Comparison of ENCODE assay signal across 2 worm cellular contexts in the genomic region with DNA sequence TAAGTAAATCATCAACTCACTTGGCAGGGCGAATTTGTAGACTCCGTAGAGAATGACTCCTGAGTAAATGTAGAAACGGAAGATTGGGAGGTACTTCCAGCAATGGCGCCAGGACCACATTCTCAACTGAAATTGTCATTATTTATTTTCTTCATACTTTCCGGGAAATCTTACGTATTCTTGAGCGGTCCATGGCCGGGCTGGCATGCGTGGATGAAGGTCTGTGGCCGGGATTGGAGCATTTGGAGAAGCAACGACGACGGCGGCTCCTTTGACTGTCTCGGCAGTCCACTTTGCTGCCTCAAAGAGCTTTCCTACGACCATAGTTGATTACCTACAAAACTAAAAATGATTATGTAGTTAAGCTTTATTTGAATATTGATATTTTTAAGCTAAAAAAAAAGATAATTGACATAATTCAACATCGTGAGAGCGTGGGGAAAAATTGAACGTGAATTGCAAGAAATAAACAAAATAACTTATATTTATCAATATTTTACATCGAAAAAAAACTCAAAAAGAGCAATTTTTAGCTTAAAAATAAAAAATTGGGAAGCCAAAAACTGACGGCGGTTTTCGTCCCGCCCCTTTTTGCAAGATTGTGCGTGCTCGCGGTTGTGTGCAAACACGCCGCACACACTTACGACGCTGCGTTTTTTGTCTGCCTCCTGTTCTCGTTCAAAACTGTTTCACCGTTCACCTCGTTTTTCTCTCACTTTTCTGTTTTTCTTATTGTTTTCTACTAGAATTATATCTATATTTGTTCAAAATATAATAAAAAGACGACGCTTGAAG.
A peak's percentile ranks its signal among the peaks of the same experiment; 100 is the strongest.
TF ChIP-seq lines count a peak whose summit lies in the region.

ril-1 (minus strand) TSS at position 342 of the 795 bp plus-strand sequence.

TF ChIP-seq in whole organism, L1 larva, 84 proteins besides CTCF, POLR2A, EP300 and RAD21 (continued from another document):
- TF ChIP-seq C16A3.4 (tag; optimal IDR thresholded peaks at IDR 0.05; lab: Kevin White, UChicago) (peak; percentile 53), fkh-8 (tag; optimal IDR thresholded peaks at IDR 0.05; lab: Kevin White, UChicago) (peak; percentile 34), nhr-76 (tag; optimal IDR thresholded peaks at IDR 0.05; lab: Kevin White, UChicago) (no peak), mef-2 (tag; optimal IDR thresholded peaks at IDR 0.05; lab: Kevin White, UChicago) (no peak), nhr-11 (tag; optimal IDR thresholded peaks at IDR 0.05; lab: Kevin White, UChicago) (no peak), nhr-28 (tag; optimal IDR thresholded peaks at IDR 0.05; lab: Kevin White, UChicago) (no peak), ceh-88 (GFP tag; IDR thresholded peaks at IDR 0.05; lab: Robert Waterston, UW) (no peak), F16B12.6 (tag; optimal IDR thresholded peaks at IDR 0.05; lab: Kevin White, UChicago) (no peak), aha-1 (tag; optimal IDR thresholded peaks at IDR 0.05; lab: Kevin White, UChicago) (no peak), swsn-7 (tag; optimal IDR thresholded peaks at IDR 0.05; lab: Kevin White, UChicago) (peak; percentile 21), nhr-47 (tag; optimal IDR thresholded peaks at IDR 0.05; lab: Kevin White, UChicago) (peak; percentile 38), vab-15 (tag; optimal IDR thresholded peaks at IDR 0.05; lab: Kevin White, UChicago) (no peak), Y116A8C.19 (tag; optimal IDR thresholded peaks at IDR 0.05; lab: Kevin White, UChicago; ENCODE audit: borderline replicate concordance) (no peak), unc-130 (tag; optimal IDR thresholded peaks at IDR 0.05; lab: Kevin White, UChicago) (peak; percentile 14), sup-37 (GFP tag; optimal IDR thresholded peaks at IDR 0.05; lab: Kevin White, UChicago) (no peak), aly-2 (tag; optimal IDR thresholded peaks at IDR 0.05; lab: Kevin White, UChicago) (no peak), ets-5 (GFP tag; IDR thresholded peaks at IDR 0.05; lab: Robert Waterston, UW) (no peak), blmp-1 (tag; optimal IDR thresholded peaks at IDR 0.05; lab: Kevin White, UChicago) (no peak), lsy-2 (tag; optimal IDR thresholded peaks at IDR 0.05; lab: Kevin White, UChicago) (peak; percentile 27 to 58), lin-13 (GFP tag; optimal IDR thresholded peaks at IDR 0.05; lab: Kevin White, UChicago) (no peak), nhr-85 (tag; lab: Kevin White, UChicago) (peak; percentile 67), ceh-90 (tag; optimal IDR thresholded peaks at IDR 0.05; lab: Kevin White, UChicago) (no peak), lin-15B (tag; optimal IDR thresholded peaks at IDR 0.05; lab: Kevin White, UChicago) (no peak), elt-3 (tag; optimal IDR thresholded peaks at IDR 0.05; lab: Kevin White, UChicago) (no peak), C34B4.2 (tag; optimal IDR thresholded peaks at IDR 0.05; lab: Kevin White, UChicago) (no peak), skn-1 (tag; optimal IDR thresholded peaks at IDR 0.05; lab: Kevin White, UChicago) (peak; percentile 40), grh-1 (GFP tag; IDR thresholded peaks at IDR 0.05; lab: Robert Waterston, UW) (no peak), alr-1 (tag; optimal IDR thresholded peaks at IDR 0.05; lab: Kevin White, UChicago; ENCODE audit: borderline replicate concordance) (no peak), snpc-4 (tag; optimal IDR thresholded peaks at IDR 0.05; lab: Kevin White, UChicago) (no peak), xbp-1 (tag; optimal IDR thresholded peaks at IDR 0.05; lab: Kevin White, UChicago) (peak; percentile 15), lin-14 (GFP tag; optimal IDR thresholded peaks at IDR 0.05; lab: Kevin White, UChicago) (no peak), ceh-82 (tag; optimal IDR thresholded peaks at IDR 0.05; lab: Kevin White, UChicago) (peak; percentile 2 to 40 (median 32)), efl-1 (optimal IDR thresholded peaks at IDR 0.05; lab: Kevin White, UChicago) (peak; percentile 38 to 41), efl-1 (GFP tag; optimal IDR thresholded peaks at IDR 0.05 in 1 of 2; lab: Kevin White, UChicago) (peak; percentile 6 to 85), zag-1 (tag; optimal IDR thresholded peaks at IDR 0.05; lab: Kevin White, UChicago) (no peak), dsc-1 (tag; optimal IDR thresholded peaks at IDR 0.05; lab: Kevin White, UChicago) (peak; percentile 10), snu-23 (GFP tag; optimal IDR thresholded peaks at IDR 0.05; lab: Kevin White, UChicago) (peak; percentile 50), unc-62 (GFP tag; optimal IDR thresholded peaks at IDR 0.05; lab: Kevin White, UChicago) (no peak), irx-1 (tag; optimal IDR thresholded peaks at IDR 0.05; lab: Kevin White, UChicago) (no peak), ces-1 (GFP tag; optimal IDR thresholded peaks at IDR 0.05; lab: Kevin White, UChicago) (no peak), lin-35 (GFP tag; optimal IDR thresholded peaks at IDR 0.05; lab: Kevin White, UChicago) (peak; percentile 23 to 57), mdl-1 (tag; optimal IDR thresholded peaks at IDR 0.05; lab: Kevin White, UChicago) (peak in 1 of 2 experiments; percentile 8), nhr-237 (tag; optimal IDR thresholded peaks at IDR 0.05; lab: Kevin White, UChicago) (no peak), fos-1 (tag; optimal IDR thresholded peaks at IDR 0.05; lab: Kevin White, UChicago) (no peak), ztf-4 (tag; optimal IDR thresholded peaks at IDR 0.05; lab: Kevin White, UChicago) (no peak), nhr-77 (tag; optimal IDR thresholded peaks at IDR 0.05; lab: Kevin White, UChicago) (no peak), tlp-1 (tag; optimal IDR thresholded peaks at IDR 0.05; lab: Kevin White, UChicago) (no peak), nhr-71 (tag; optimal IDR thresholded peaks at IDR 0.05; lab: Kevin White, UChicago) (peak; percentile 55), nhr-20 (tag; optimal IDR thresholded peaks at IDR 0.05; lab: Kevin White, UChicago) (peak; percentile 25), tbx-2 (tag; optimal IDR thresholded peaks at IDR 0.05; lab: Kevin White, UChicago) (peak; percentile 5), fkh-4 (tag; optimal IDR thresholded peaks at IDR 0.05; lab: Kevin White, UChicago; ENCODE audit: borderline replicate concordance) (no peak), C04F5.9 (tag; optimal IDR thresholded peaks at IDR 0.05; lab: Kevin White, UChicago) (no peak), isw-1 (GFP tag; IDR thresholded peaks at IDR 0.05; lab: Robert Waterston, UW) (no peak), pqm-1 (tag; optimal IDR thresholded peaks at IDR 0.05; lab: Kevin White, UChicago) (no peak)

TF ChIP-seq in whole organism, young adult, 124 proteins besides CTCF, POLR2A, EP300 and RAD21 (continued from another document):
- TF ChIP-seq B0035.1 (tag; optimal IDR thresholded peaks at IDR 0.05; lab: Kevin White, UChicago) (no peak), attf-5 (GFP tag; optimal IDR thresholded peaks at IDR 0.05; lab: Kevin White, UChicago) (peak; percentile 81), nfya-1 (tag; optimal IDR thresholded peaks at IDR 0.05; lab: Kevin White, UChicago; ENCODE audit: borderline replicate concordance, insufficient read depth) (no peak), nhr-80 (tag; optimal IDR thresholded peaks at IDR 0.05; lab: Kevin White, UChicago) (peak; percentile 60), chd-7 (tag; optimal IDR thresholded peaks at IDR 0.05; lab: Kevin White, UChicago) (no peak), T07F8.4 (tag; optimal IDR thresholded peaks at IDR 0.05; lab: Kevin White, UChicago) (no peak), ama-1 (optimal IDR thresholded peaks at IDR 0.05; lab: Kevin White, UChicago) (no peak), ama-1 (GFP tag; optimal IDR thresholded peaks at IDR 0.05; lab: Kevin White, UChicago) (no peak), rpc-1 (optimal IDR thresholded peaks at IDR 0.05; lab: Kevin White, UChicago) (no peak), rpc-1 (tag; optimal IDR thresholded peaks at IDR 0.05; lab: Kevin White, UChicago) (no peak), snpc-1.3 (tag; optimal IDR thresholded peaks at IDR 0.05; lab: Kevin White, UChicago; ENCODE audit: insufficient read depth) (no peak), lsl-1 (GFP tag; optimal IDR thresholded peaks at IDR 0.05; lab: Kevin White, UChicago) (no peak), ccch-3 (GFP tag; optimal IDR thresholded peaks at IDR 0.05; lab: Kevin White, UChicago) (no peak), hsf-1 (GFP tag; IDR thresholded peaks at IDR 0.05; lab: Robert Waterston, UW) (no peak), fkh-3 (tag; optimal IDR thresholded peaks at IDR 0.05; lab: Kevin White, UChicago) (no peak), snpc-4 (GFP tag; optimal IDR thresholded peaks at IDR 0.05; lab: Kevin White, UChicago) (peak; percentile 34), snpc-4 (tag; optimal IDR thresholded peaks at IDR 0.05; lab: Kevin White, UChicago) (peak in 2 of 4 experiments; percentile 46 to 57), nhr-27 (tag; optimal IDR thresholded peaks at IDR 0.05; lab: Kevin White, UChicago) (no peak), xnd-1 (tag; optimal IDR thresholded peaks at IDR 0.05; lab: Kevin White, UChicago) (no peak), egl-18 (GFP tag; IDR thresholded peaks at IDR 0.05; lab: Robert Waterston, UW) (no peak), nhr-120 (GFP tag; IDR thresholded peaks at IDR 0.05; lab: Robert Waterston, UW) (no peak), cebp-1 (GFP tag; IDR thresholded peaks at IDR 0.05; lab: Robert Waterston, UW) (no peak), cebp-1 (tag; optimal IDR thresholded peaks at IDR 0.05; lab: Kevin White, UChicago) (peak; percentile 13), ekl-4 (GFP tag; IDR thresholded peaks at IDR 0.05; lab: Robert Waterston, UW) (no peak), T26A5.8 (tag; optimal IDR thresholded peaks at IDR 0.05; lab: Kevin White, UChicago) (no peak), ceh-91 (GFP tag; IDR thresholded peaks at IDR 0.05; lab: Robert Waterston, UW) (no peak), nfyb-1 (GFP tag; IDR thresholded peaks at IDR 0.05; lab: Robert Waterston, UW) (peak; percentile 26; the same call in 1 of the 2 replicates), lin-26 (GFP tag; IDR thresholded peaks at IDR 0.05; lab: Robert Waterston, UW) (peak; percentile 52; the same call in 1 of the 2 replicates), lsy-27 (tag; optimal IDR thresholded peaks at IDR 0.05; lab: Kevin White, UChicago; ENCODE audit: borderline replicate concordance, insufficient read depth) (no peak), somi-1 (GFP tag; optimal IDR thresholded peaks at IDR 0.05; lab: Kevin White, UChicago) (no peak), K12H6.12 (tag; optimal IDR thresholded peaks at IDR 0.05; lab: Kevin White, UChicago) (no peak), hlh-26 (GFP tag; conservative IDR thresholded peaks at IDR 0.05; lab: Robert Waterston, UW) (no peak), F10E7.11 (tag; optimal IDR thresholded peaks at IDR 0.05; lab: Kevin White, UChicago) (no peak), mxl-1 (tag; optimal IDR thresholded peaks at IDR 0.05; lab: Kevin White, UChicago) (no peak), F57C9.4 (tag; optimal IDR thresholded peaks at IDR 0.05; lab: Kevin White, UChicago) (no peak), ztf-3 (GFP tag; optimal IDR thresholded peaks at IDR 0.05; lab: Kevin White, UChicago) (no peak), sdz-38 (tag; optimal IDR thresholded peaks at IDR 0.05; lab: Kevin White, UChicago) (no peak), Y56A3A.18 (GFP tag; IDR thresholded peaks at IDR 0.05; lab: Robert Waterston, UW) (no peak), F39B2.1 (GFP tag; IDR thresholded peaks at IDR 0.05; lab: Robert Waterston, UW) (no peak), zim-3 (tag; optimal IDR thresholded peaks at IDR 0.05; lab: Kevin White, UChicago) (no peak), Y53F4B.3 (GFP tag; IDR thresholded peaks at IDR 0.05; lab: Robert Waterston, UW) (no peak), F52B5.7 (tag; optimal IDR thresholded peaks at IDR 0.05; lab: Kevin White, UChicago) (no peak), dox-1 (GFP tag; IDR thresholded peaks at IDR 0.05; lab: Robert Waterston, UW) (peak; percentile 46; the same call in 1 of the 2 replicates), madf-8 (GFP tag; conservative IDR thresholded peaks at IDR 0.05; lab: Robert Waterston, UW) (no peak), hmg-1.2 (GFP tag; IDR thresholded peaks at IDR 0.05; lab: Robert Waterston, UW) (peak; percentile 12; the same call in 1 of the 2 replicates), ztf-18 (tag; optimal IDR thresholded peaks at IDR 0.05; lab: Kevin White, UChicago) (no peak), lin-54 (GFP tag; optimal IDR thresholded peaks at IDR 0.05; lab: Kevin White, UChicago) (no peak), Y95B8A.8 (GFP tag; IDR thresholded peaks at IDR 0.05; lab: Robert Waterston, UW) (no peak), F22D6.2 (tag; optimal IDR thresholded peaks at IDR 0.05; lab: Kevin White, UChicago) (no peak), let-526 (GFP tag; IDR thresholded peaks at IDR 0.05; lab: Robert Waterston, UW) (no peak), rec-8 (tag; optimal IDR thresholded peaks at IDR 0.05; lab: Kevin White, UChicago) (no peak), madf-10 (tag; optimal IDR thresholded peaks at IDR 0.05; lab: Kevin White, UChicago) (no peak), egl-44 (GFP tag; IDR thresholded peaks at IDR 0.05; lab: Robert Waterston, UW) (no peak), nhr-90 (tag; optimal IDR thresholded peaks at IDR 0.05; lab: Kevin White, UChicago) (no peak), die-1 (tag; optimal IDR thresholded peaks at IDR 0.05; lab: Kevin White, UChicago) (no peak), egrh-3 (GFP tag; IDR thresholded peaks at IDR 0.05; lab: Robert Waterston, UW) (no peak), dpl-1 (GFP tag; optimal IDR thresholded peaks at IDR 0.05; lab: Kevin White, UChicago) (no peak), B0336.3 (GFP tag; IDR thresholded peaks at IDR 0.05; lab: Robert Waterston, UW) (no peak), mel-28 (tag; optimal IDR thresholded peaks at IDR 0.05; lab: Kevin White, UChicago; ENCODE audit: borderline replicate concordance) (no peak), nhr-179 (tag; optimal IDR thresholded peaks at IDR 0.05; lab: Kevin White, UChicago) (no peak), F33H1.4 (GFP tag; IDR thresholded peaks at IDR 0.05; lab: Robert Waterston, UW) (no peak), rcor-1 (GFP tag; IDR thresholded peaks at IDR 0.05; lab: Robert Waterston, UW) (0 out of 2 replicates have a peak, but pooled peaks have one; percentile 24), lin-35 (GFP tag; optimal IDR thresholded peaks at IDR 0.05; lab: Kevin White, UChicago) (peak in 1 of 3 experiments; percentile 38), D2030.7 (GFP tag; IDR thresholded peaks at IDR 0.05; lab: Robert Waterston, UW) (peak; percentile 27; the same call in 1 of the 2 replicates), C06A6.2 (GFP tag; conservative IDR thresholded peaks at IDR 0.05; lab: Robert Waterston, UW) (no peak), ztf-26 (tag; optimal IDR thresholded peaks at IDR 0.05; lab: Kevin White, UChicago) (no peak), ceh-79 (tag; optimal IDR thresholded peaks at IDR 0.05; lab: Kevin White, UChicago) (no peak), efl-1 (GFP tag; optimal IDR thresholded peaks at IDR 0.05; lab: Kevin White, UChicago) (no peak), ZK185.1 (tag; optimal IDR thresholded peaks at IDR 0.05; lab: Kevin White, UChicago; ENCODE audit: poor library complexity, severe bottlenecking) (peak; percentile 57), Y67H2A.10 (GFP tag; conservative IDR thresholded peaks at IDR 0.05; lab: Robert Waterston, UW) (no peak)
